Fruit fly (Drosophila melanogaster): ENCODE data around the gene CG32453.

Gene CG32453

DNA sequence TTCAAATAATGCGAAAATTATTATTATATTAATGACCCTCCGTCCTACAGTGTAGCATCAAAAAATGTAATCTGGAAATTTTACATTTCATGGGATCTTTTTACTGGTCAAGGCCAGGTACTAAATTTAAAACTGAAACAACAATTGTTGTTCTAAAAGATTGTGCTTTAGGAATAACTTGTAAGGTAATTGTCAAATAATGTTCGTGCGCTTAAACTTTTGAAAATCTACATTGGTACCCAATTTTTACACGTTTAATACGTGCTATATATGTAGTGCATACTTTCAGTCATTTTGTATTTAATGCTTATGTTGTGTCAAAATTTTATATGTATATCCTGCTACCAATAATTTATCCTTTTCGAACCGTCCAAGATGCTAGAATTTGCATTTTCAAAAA is 36.6 kb downstream of the CG32453 start (continued):
- TF ChIP-seq Scr (GFP tag; IDR thresholded peaks at IDR 0.05; ENCODE audit: partially characterized antibody) (no peak), CG18011 (GFP tag; optimal IDR thresholded peaks at IDR 0.05) (no peak), Dp (GFP tag; optimal IDR thresholded peaks at IDR 0.05) (peak; percentile 31), CG42726 (GFP tag; IDR thresholded peaks at IDR 0.05; ENCODE audit: partially characterized antibody) (no peak), lola (GFP tag; optimal IDR thresholded peaks at IDR 0.05) (no peak), ftz-f1 (GFP tag; optimal IDR thresholded peaks at IDR 0.05) (peak; percentile 74)

- TF ChIP-seq cad (GFP tag; optimal IDR thresholded peaks at IDR 0.05) (no peak), CG12769 (tag; optimal IDR thresholded peaks at IDR 0.05) (peak; percentile 45), slbo (GFP tag; IDR thresholded peaks at IDR 0.05) (no peak), exex (tag; optimal IDR thresholded peaks at IDR 0.05) (peak; percentile 22), abd-A (tag; optimal IDR thresholded peaks at IDR 0.05) (no peak), CG1233 (GFP tag; optimal IDR thresholded peaks at IDR 0.05) (no peak), CG3995 (GFP tag; optimal IDR thresholded peaks at IDR 0.05) (peak; percentile 51), CG2202 (tag; optimal IDR thresholded peaks at IDR 0.05) (no peak), psq (GFP tag; optimal IDR thresholded peaks at IDR 0.05) (no peak), Hr51 (GFP tag; optimal IDR thresholded peaks at IDR 0.05) (no peak), Oli (tag; optimal IDR thresholded peaks at IDR 0.05) (no peak), Hey (tag; optimal IDR thresholded peaks at IDR 0.05) (peak; percentile 72), Vsx1 (GFP tag; optimal IDR thresholded peaks at IDR 0.05) (no peak), MTF-1 (GFP tag; optimal IDR thresholded peaks at IDR 0.05; ENCODE audit: borderline replicate concordance) (no peak), Antp (GFP tag; optimal IDR thresholded peaks at IDR 0.05) (no peak), CG2199 (GFP tag; IDR thresholded peaks at IDR 0.05) (0 out of 3 replicates have a peak, but pooled peaks have one; percentile 41), HmgZ (tag; optimal IDR thresholded peaks at IDR 0.05) (peak; percentile 15), CG2712 (tag; optimal IDR thresholded peaks at IDR 0.05) (no peak), tx (GFP tag; optimal IDR thresholded peaks at IDR 0.05) (no peak), CG17829 (tag; optimal IDR thresholded peaks at IDR 0.05) (no peak), CG10209 (GFP tag; optimal IDR thresholded peaks at IDR 0.05) (no peak), CG9727 (GFP tag; optimal IDR thresholded peaks at IDR 0.05) (no peak), Ravus (GFP tag; IDR thresholded peaks at IDR 0.05) (no peak), wek (GFP tag; optimal IDR thresholded peaks at IDR 0.05) (no peak), NfI (GFP tag; optimal IDR thresholded peaks at IDR 0.05) (no peak), nmo (GFP tag; optimal IDR thresholded peaks at IDR 0.05) (no peak), CG8290 (GFP tag; optimal IDR thresholded peaks at IDR 0.05) (no peak), CG8290 (tag; optimal IDR thresholded peaks at IDR 0.05) (peak in 1 of 2 experiments; percentile 1), Sin3A (optimal IDR thresholded peaks at IDR 0.05) (no peak), cwo (GFP tag; optimal IDR thresholded peaks at IDR 0.05) (peak; percentile 77), HLH4C (GFP tag; IDR thresholded peaks at IDR 0.05; ENCODE audit: partially characterized antibody) (no peak), CG18011 (GFP tag; optimal IDR thresholded peaks at IDR 0.05) (no peak), CG34376 (GFP tag; optimal IDR thresholded peaks at IDR 0.05) (peak; percentile 24), ftz-f1 (GFP tag; optimal IDR thresholded peaks at IDR 0.05) (peak; percentile 84), Med (GFP tag) (peak; percentile 64), Dip2 (GFP tag; IDR thresholded peaks at IDR 0.05) (no peak), CG12391 (tag; optimal IDR thresholded peaks at IDR 0.05) (no peak), CG15479 (GFP tag; optimal IDR thresholded peaks at IDR 0.05) (peak; percentile 32), sug (tag; optimal IDR thresholded peaks at IDR 0.05) (peak; percentile 100), Elba2 (GFP tag; optimal IDR thresholded peaks at IDR 0.05) (peak; percentile 62), grn (GFP tag; optimal IDR thresholded peaks at IDR 0.05) (peak; percentile 45), CG3838 (GFP tag; optimal IDR thresholded peaks at IDR 0.05) (no peak)
Observed at dm6 chr3L:22737732-22738611, 40.9 kb downstream of the CG32453 start, which contains the start of gene CG11241. Gene CG11241 (minus strand): TSS chr3L:22738420.
